Fruit fly (Drosophila melanogaster): ENCODE measurements around the gene CG42713.

dm6 chr2L:8897954-8898713 lies 6.9 kb downstream of the CG42713 start:
- TF ChIP-seq CG8119 (GFP tag; IDR thresholded peaks at IDR 0.05) (peak; percentile 77), pdm3 (GFP tag; optimal IDR thresholded peaks at IDR 0.05) (peak; percentile 64), Ets21C (GFP tag; optimal IDR thresholded peaks at IDR 0.05) (peak; percentile 49), esn (GFP tag; optimal IDR thresholded peaks at IDR 0.05) (peak; percentile 82), Gug (GFP tag; IDR thresholded peaks at IDR 0.05) (peak; percentile 38; the same call in 1 of the 2 replicates), Sox15 (GFP tag; optimal IDR thresholded peaks at IDR 0.05) (peak; percentile 33), OdsH (GFP tag; optimal IDR thresholded peaks at IDR 0.05) (peak; percentile 79), Eip93F (GFP tag; optimal IDR thresholded peaks at IDR 0.05) (peak; percentile 47), CG11762 (GFP tag; optimal IDR thresholded peaks at IDR 0.05; ENCODE audit: insufficient read depth) (peak; percentile 67)

Data from whole organism, prepupa.